Fruit fly (Drosophila melanogaster): Measurements from ENCODE around the gene Cox17.

Gene Cox17

DNA sequence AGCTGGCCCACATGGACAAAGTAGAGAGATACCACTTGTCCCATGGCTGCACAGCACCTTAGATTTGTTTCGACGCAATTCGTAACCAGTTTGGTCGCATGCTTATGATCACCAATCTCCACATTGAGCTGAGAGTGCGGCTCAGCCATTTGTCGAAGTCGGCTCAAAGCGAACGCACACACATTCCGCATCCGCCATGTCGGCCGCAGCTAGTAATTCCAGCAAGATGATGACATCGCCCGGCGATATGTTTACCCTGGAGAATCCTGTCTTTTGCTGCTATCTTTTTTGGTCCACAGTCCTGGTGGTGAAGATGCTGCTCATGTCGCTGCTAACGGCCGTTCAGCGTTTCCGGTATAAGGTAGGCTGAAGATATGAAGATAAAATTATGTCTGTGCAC is 1.8 kb downstream of the Cox17 start, which contains the start of gene CG33178 (continued):
- TF ChIP-seq CG5953 (GFP tag; IDR thresholded peaks at IDR 0.05), result no peak
- no peak for TF ChIP-seq Adf1 (GFP tag; IDR thresholded peaks at IDR 0.05)
- no peak for TF ChIP-seq CG31441 (GFP tag; IDR thresholded peaks at IDR 0.05)
- TF ChIP-seq sug (tag; optimal IDR thresholded peaks at IDR 0.05), result no peak
- TF ChIP-seq Atf6 (GFP tag; IDR thresholded peaks at IDR 0.05), result 0 out of 2 replicates have a peak, but pooled peaks have one; percentile 20

DNA sequence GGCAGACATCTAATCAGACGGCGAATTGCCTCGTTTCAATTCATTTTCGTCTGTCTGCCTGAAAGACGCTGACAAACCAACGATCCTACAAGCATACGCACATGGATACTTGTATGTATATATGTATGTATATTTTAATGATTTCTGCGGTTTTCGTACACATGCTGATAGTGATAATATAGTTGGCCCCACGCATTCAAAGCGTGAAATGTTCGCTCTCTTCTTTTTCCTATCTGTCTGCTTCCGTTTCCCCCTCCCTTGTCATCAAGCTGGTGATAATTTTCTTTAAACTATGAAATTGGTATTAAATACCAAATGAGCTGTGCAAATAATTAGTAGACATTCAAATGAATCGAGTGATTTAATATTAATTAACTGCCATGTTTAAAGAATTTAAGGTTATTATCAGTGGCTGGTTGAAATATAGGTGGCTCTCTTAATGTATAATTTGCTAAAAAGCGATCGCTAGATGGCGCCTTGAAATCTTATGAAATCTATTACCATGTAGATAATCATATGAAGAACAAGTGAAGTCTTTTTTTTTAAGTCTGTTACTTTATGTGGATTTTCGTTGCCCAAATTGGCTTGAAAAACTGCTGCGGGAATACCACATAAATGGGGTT is 3.6 kb downstream of the Cox17 start, which contains the start of gene CG33177:
Gene CG33177, plus strand, starts transcription at position 588 of the 623 bp plus-strand sequence.
- TF ChIP-seq CG3838 (GFP tag; optimal IDR thresholded peaks at IDR 0.05), result no peak
- TF ChIP-seq Sox102F (GFP tag; optimal IDR thresholded peaks at IDR 0.05), result peak; percentile 9
- TF ChIP-seq hkb (optimal IDR thresholded peaks at IDR 0.05), result no peak
- TF ChIP-seq hkb (GFP tag; IDR thresholded peaks at IDR 0.05), result no peak
- TF ChIP-seq lilli (GFP tag; optimal IDR thresholded peaks at IDR 0.05), result peak; percentile 40
- TF ChIP-seq CG2199 (GFP tag; IDR thresholded peaks at IDR 0.05), result peak; percentile 83; the same call in 2 of the 3 replicates
- no peak for TF ChIP-seq Atf6 (GFP tag; IDR thresholded peaks at IDR 0.05)
- TF ChIP-seq Antp (GFP tag; optimal IDR thresholded peaks at IDR 0.05), result no peak
- TF ChIP-seq gcm (GFP tag; optimal IDR thresholded peaks at IDR 0.05), result no peak
- TF ChIP-seq exex (tag; optimal IDR thresholded peaks at IDR 0.05), result peak; percentile 91
- TF ChIP-seq YL-1 (GFP tag; optimal IDR thresholded peaks at IDR 0.05), result no peak
- TF ChIP-seq knrl (GFP tag; IDR thresholded peaks at IDR 0.05; ENCODE audit: partially characterized antibody), result no peak
- no peak for TF ChIP-seq sisA (GFP tag; IDR thresholded peaks at IDR 0.05)
- peak; percentile 16 for TF ChIP-seq Hsf (GFP tag; optimal IDR thresholded peaks at IDR 0.05)
- TF ChIP-seq jumu (GFP tag; optimal IDR thresholded peaks at IDR 0.05), result no peak
- no peak for TF ChIP-seq ato (GFP tag; IDR thresholded peaks at IDR 0.05; ENCODE audit: partially characterized antibody)
- TF ChIP-seq Ets65A (GFP tag), result peak; percentile 37
- TF ChIP-seq CG10321 (GFP tag; IDR thresholded peaks at IDR 0.05), result no peak
- peak; percentile 36 for TF ChIP-seq CoRest (tag; optimal IDR thresholded peaks at IDR 0.05)
- no peak for TF ChIP-seq Sin3A (optimal IDR thresholded peaks at IDR 0.05)
- TF ChIP-seq CG11696 (GFP tag; IDR thresholded peaks at IDR 0.05), result no peak
- TF ChIP-seq CG1603 (tag; optimal IDR thresholded peaks at IDR 0.05), result peak; percentile 37
- no peak for TF ChIP-seq HLH3B (GFP tag; IDR thresholded peaks at IDR 0.05)
- peak; percentile 21; the same call in 1 of the 2 replicates for TF ChIP-seq CG32532 (GFP tag; IDR thresholded peaks at IDR 0.05)
- TF ChIP-seq CG5953 (GFP tag; IDR thresholded peaks at IDR 0.05), result no peak
- peak; percentile 14 for TF ChIP-seq NfI (GFP tag; optimal IDR thresholded peaks at IDR 0.05)
- no peak for TF ChIP-seq fd3F (GFP tag; optimal IDR thresholded peaks at IDR 0.05)
- TF ChIP-seq CG15601 (tag; optimal IDR thresholded peaks at IDR 0.05), result no peak
- TF ChIP-seq CG1233 (GFP tag; optimal IDR thresholded peaks at IDR 0.05), result no peak
- TF ChIP-seq grau (tag; optimal IDR thresholded peaks at IDR 0.05), result peak; percentile 29
- TF ChIP-seq CG18619 (GFP tag; optimal IDR thresholded peaks at IDR 0.05), result peak; percentile 16
- TF ChIP-seq eve (GFP tag; optimal IDR thresholded peaks at IDR 0.05), result peak in 1 of 2 experiments; percentile 68
- no peak for TF ChIP-seq CG15073 (GFP tag; optimal IDR thresholded peaks at IDR 0.05)
- TF ChIP-seq zfh1 (GFP tag; IDR thresholded peaks at IDR 0.05), result no peak
- TF ChIP-seq CG6813 (GFP tag; optimal IDR thresholded peaks at IDR 0.05), result no peak
- no peak for TF ChIP-seq sim (GFP tag; IDR thresholded peaks at IDR 0.05)
- no peak for TF ChIP-seq CG14965 (GFP tag; optimal IDR thresholded peaks at IDR 0.05; ENCODE audit: borderline replicate concordance)
- peak; percentile 74 for TF ChIP-seq sug (tag; optimal IDR thresholded peaks at IDR 0.05)
- no peak for TF ChIP-seq CG4730 (GFP tag; IDR thresholded peaks at IDR 0.05)
- no peak for TF ChIP-seq Oli (tag; optimal IDR thresholded peaks at IDR 0.05)
- peak; percentile 10 for TF ChIP-seq CG12391 (tag; optimal IDR thresholded peaks at IDR 0.05)
- peak; percentile 22; the same call in 1 of the 2 replicates for TF ChIP-seq CG9932 (GFP tag; IDR thresholded peaks at IDR 0.05)
- no peak for TF ChIP-seq ERR (GFP tag; optimal IDR thresholded peaks at IDR 0.05)
- peak; percentile 33 for TF ChIP-seq CG10267 (tag; optimal IDR thresholded peaks at IDR 0.05)
- TF ChIP-seq Pdp1 (GFP tag; optimal IDR thresholded peaks at IDR 0.05), result peak; percentile 10 to 84
- TF ChIP-seq CG7839 (tag; optimal IDR thresholded peaks at IDR 0.05), result peak; percentile 44
- no peak for TF ChIP-seq seq (GFP tag; IDR thresholded peaks at IDR 0.05)

All from whole organism, embryonic.